Fruit fly (Drosophila melanogaster) whole organism, wandering third instar larva: ENCODE measurements around the gene CG13005.

Experiments used
- Abd-B ChIP-seq: fragments of >200 bp; optimal IDR thresholded peaks from 2 replicates; lab custom pipeline; 2017; ENCODE audit warnings: missing biosample characterization, missing genetic modification characterization
- CG32264 ChIP-seq: fragments of 200-800 bp; sonication (Bioruptor generic); optimal IDR thresholded peaks from 2 replicates; lab custom pipeline; 2016; ENCODE audit warnings: missing biosample characterization, missing genetic modification characterization
- CG9705 ChIP-seq: fragments of 200-800 bp; sonication (Bioruptor generic); optimal IDR thresholded peaks from 2 replicates; lab custom pipeline; 2018; ENCODE audit warnings: missing biosample characterization, mild to moderate bottlenecking, missing genetic modification characterization
- CrebA ChIP-seq: fragments of 200-800 bp; sonication (Bioruptor generic); optimal IDR thresholded peaks from 2 replicates; lab custom pipeline; 2016; ENCODE audit warnings: missing biosample characterization, mild to moderate bottlenecking, missing genetic modification characterization, borderline replicate concordance
- Dfd ChIP-seq: fragments of >200 bp; optimal IDR thresholded peaks from 2 replicates; lab custom pipeline; 2017; ENCODE audit warnings: missing biosample characterization, missing genetic modification characterization
- Dif ChIP-seq: fragments of 200-275, 200-300 bp; sonication (Bioruptor generic); optimal IDR thresholded peaks from 2 replicates; lab custom pipeline; 2018; ENCODE audit warnings: missing biosample characterization, missing genetic modification characterization; ENCODE audit not compliant: partially characterized antibody
- HLH106 ChIP-seq: fragments of 200-800 bp; optimal IDR thresholded peaks from 3 replicates; lab custom pipeline; 2019; ENCODE audit warnings: missing biosample characterization, mild to moderate bottlenecking, missing genetic modification characterization, moderate library complexity
- Hnf4 ChIP-seq: fragments of 200-800 bp; sonication (Bioruptor generic); optimal IDR thresholded peaks from 2 replicates; lab custom pipeline; 2016; ENCODE audit warnings: missing biosample characterization, mild to moderate bottlenecking, missing genetic modification characterization
- Hr78 ChIP-seq: fragments of >200 bp; optimal IDR thresholded peaks from 2 replicates; lab custom pipeline; 2017; ENCODE audit warnings: missing biosample characterization, missing genetic modification characterization
- Hr83 ChIP-seq: fragments of 200-300 bp; sonication (Bioruptor generic); optimal IDR thresholded peaks from 2 replicates; lab custom pipeline; 2016; ENCODE audit warnings: missing biosample characterization, mild to moderate bottlenecking, missing genetic modification characterization, moderate library complexity; ENCODE audit not compliant: poor library complexity, severe bottlenecking
- Jra ChIP-seq: sonication (Bioruptor generic); optimal IDR thresholded peaks from 2 replicates; lab custom pipeline; 2016; ENCODE audit warnings: missing biosample characterization, missing genetic modification characterization
- Mio ChIP-seq: sonication (Bioruptor generic); optimal IDR thresholded peaks from 2 replicates; lab custom pipeline; 2016; ENCODE audit warnings: missing biosample characterization, missing genetic modification characterization
- N ChIP-seq: fragments of >200 bp; optimal IDR thresholded peaks from 2 replicates; lab custom pipeline; 2018; ENCODE audit warnings: missing biosample characterization, missing external identifiers, missing genetic modification characterization
- OdsH ChIP-seq: fragments of 200-800 bp; sonication (Bioruptor generic); optimal IDR thresholded peaks from 2 replicates; lab custom pipeline; 2016; ENCODE audit warnings: missing biosample characterization, mild to moderate bottlenecking, missing genetic modification characterization
- Rel ChIP-seq, 2 experiments: fragments of 200-800 bp; sonication (Bioruptor generic) in 1 of 2; optimal IDR thresholded peaks; 2 replicates in 1 of 2; 3 replicates in 1 of 2; lab custom pipeline; 2016 to 2019; ENCODE audit warnings: mild to moderate bottlenecking in 2 of 2, missing biosample characterization in 2 of 2, missing genetic modification characterization in 2 of 2, moderate library complexity in 1 of 2
- Sp1 ChIP-seq: fragments of 200-800 bp; sonication (Bioruptor generic); optimal IDR thresholded peaks from 3 replicates; lab custom pipeline; 2019; ENCODE audit warnings: missing biosample characterization, mild to moderate bottlenecking, missing genetic modification characterization, moderate library complexity
- br ChIP-seq: fragments of 200-800 bp; sonication (Bioruptor generic); optimal IDR thresholded peaks from 2 replicates; lab custom pipeline; 2016; ENCODE audit warnings: missing biosample characterization, missing genetic modification characterization
- dl ChIP-seq, 2 experiments: fragments of 175-275, 200-275 bp in 1 of 2; fragments of 200-275 bp in 1 of 2; sonication (Bioruptor generic); optimal IDR thresholded peaks; lab custom pipeline; 2018; ENCODE audit warnings: mild to moderate bottlenecking in 2 of 2, missing biosample characterization in 2 of 2, missing genetic modification characterization in 2 of 2, moderate library complexity in 2 of 2; ENCODE audit not compliant: partially characterized antibody in 2 of 2, insufficient read depth in 1 of 2
- dsf ChIP-seq: sonication (Bioruptor generic); optimal IDR thresholded peaks from 2 replicates; lab custom pipeline; 2016; ENCODE audit warnings: missing biosample characterization, missing genetic modification characterization, borderline replicate concordance
- ey ChIP-seq: fragments of 200-800 bp; sonication (Bioruptor generic); optimal IDR thresholded peaks from 2 replicates; lab custom pipeline; 2016; ENCODE audit warnings: missing biosample characterization, missing genetic modification characterization
- fru ChIP-seq: fragments of 200-800 bp; sonication (Bioruptor generic); optimal IDR thresholded peaks from 3 replicates; lab custom pipeline; 2016; ENCODE audit warnings: missing biosample characterization, mild to moderate bottlenecking, missing genetic modification characterization
- h ChIP-seq: fragments of 200-800 bp; sonication (Bioruptor generic); optimal IDR thresholded peaks from 3 replicates; lab custom pipeline; 2016; ENCODE audit warnings: missing biosample characterization, mild to moderate bottlenecking, missing genetic modification characterization
- jim ChIP-seq: fragments of 175-275, 200-325 bp; sonication (Bioruptor generic); optimal IDR thresholded peaks from 2 replicates; lab custom pipeline; 2016; ENCODE audit warnings: missing biosample characterization, mild to moderate bottlenecking, missing genetic modification characterization
- lola ChIP-seq: fragments of >200 bp; optimal IDR thresholded peaks from 2 replicates; lab custom pipeline; 2017; ENCODE audit warnings: missing biosample characterization, missing genetic modification characterization
- rgr ChIP-seq: fragments of 200-800 bp; sonication (Bioruptor generic); optimal IDR thresholded peaks from 3 replicates; lab custom pipeline; 2016; ENCODE audit warnings: missing biosample characterization, mild to moderate bottlenecking, missing genetic modification characterization
- sage ChIP-seq: fragments of 200-800 bp; sonication (Bioruptor generic); optimal IDR thresholded peaks from 2 replicates; lab custom pipeline; 2016; ENCODE audit warnings: missing biosample characterization, mild to moderate bottlenecking, missing genetic modification characterization
- sv ChIP-seq: fragments of 200-800 bp; sonication (Bioruptor generic); optimal IDR thresholded peaks from 3 replicates; lab custom pipeline; 2016; ENCODE audit warnings: missing biosample characterization, missing genetic modification characterization
- tai ChIP-seq: sonication (Bioruptor generic); optimal IDR thresholded peaks from 2 replicates; lab custom pipeline; 2016; ENCODE audit warnings: missing biosample characterization, missing genetic modification characterization
- usp ChIP-seq: fragments of >200 bp; optimal IDR thresholded peaks from 2 replicates; lab custom pipeline; 2017; ENCODE audit warnings: missing biosample characterization, missing genetic modification characterization
- woc ChIP-seq: sonication (Bioruptor generic); optimal IDR thresholded peaks from 2 replicates; lab custom pipeline; 2016; ENCODE audit warnings: missing biosample characterization, mild to moderate bottlenecking, missing genetic modification characterization

Gene CG13005

dm6 chrX:16774201-16775061 lies 29.0 kb upstream of the CG13005 start:
- TF ChIP-seq sage (GFP tag; lab: Kevin White, UChicago) (no peak), Hr78 (GFP tag; lab: Kevin White, UChicago) (no peak), CG9705 (GFP tag; lab: Kevin White, UChicago) (no peak), rgr (GFP tag; lab: Kevin White, UChicago) (no peak), OdsH (GFP tag; lab: Kevin White, UChicago) (no peak), Rel (GFP tag; optimal IDR thresholded peaks at IDR 0.05; lab: Kevin White, UChicago) (no peak), Rel (tag; optimal IDR thresholded peaks at IDR 0.05; lab: Kevin White, UChicago) (no peak), woc (GFP tag; lab: Kevin White, UChicago) (no peak), Hr83 (GFP tag; lab: Kevin White, UChicago) (no peak), dl (GFP tag; optimal IDR thresholded peaks at IDR 0.05; lab: Kevin White, UChicago; ENCODE audit: insufficient read depth in 1 of 2, partially characterized antibody in 2 of 2) (no peak), CrebA (GFP tag; lab: Kevin White, UChicago) (no peak), lola (GFP tag; lab: Kevin White, UChicago) (no peak), Sp1 (no peak), Dfd (GFP tag; lab: Kevin White, UChicago) (no peak), Hnf4 (GFP tag; lab: Kevin White, UChicago) (no peak), CG32264 (GFP tag; lab: Kevin White, UChicago) (no peak), br (GFP tag; lab: Kevin White, UChicago) (no peak), usp (GFP tag; lab: Kevin White, UChicago) (no peak), ey (GFP tag; lab: Kevin White, UChicago) (no peak)

dm6 chrX:16775083-16775482 lies 28.4 kb upstream of the CG13005 start:
- TF ChIP-seq CG32264 (GFP tag; lab: Kevin White, UChicago) = no peak
- no peak for TF ChIP-seq Sp1
- no peak for TF ChIP-seq CG9705 (GFP tag; lab: Kevin White, UChicago)
- TF ChIP-seq, all 38 proteins: peak for 0

dm6 chrX:16778138-16778672 lies 25.2 kb upstream of the CG13005 start:
- TF ChIP-seq ey (GFP tag; lab: Kevin White, UChicago) = no peak
- TF ChIP-seq HLH106 (tag; lab: Kevin White, UChicago) = no peak
- no peak for TF ChIP-seq Hr83 (GFP tag; lab: Kevin White, UChicago)
- no peak for TF ChIP-seq Sp1
- TF ChIP-seq usp (GFP tag; lab: Kevin White, UChicago) = no peak
- TF ChIP-seq CG9705 (GFP tag; lab: Kevin White, UChicago) = no peak
- TF ChIP-seq Dfd (GFP tag; lab: Kevin White, UChicago) = no peak
- no peak for TF ChIP-seq h (GFP tag; lab: Kevin White, UChicago)
- no peak for TF ChIP-seq Mio (GFP tag; lab: Kevin White, UChicago)
- no peak for TF ChIP-seq jim (GFP tag; lab: Kevin White, UChicago)

- TF ChIP-seq tai (GFP tag; lab: Kevin White, UChicago) (no peak), CrebA (GFP tag; lab: Kevin White, UChicago) (no peak), dsf (GFP tag; lab: Kevin White, UChicago) (no peak), rgr (GFP tag; lab: Kevin White, UChicago) (no peak), OdsH (GFP tag; lab: Kevin White, UChicago) (no peak), fru (GFP tag; lab: Kevin White, UChicago) (no peak), sage (GFP tag; lab: Kevin White, UChicago) (no peak), sv (GFP tag; lab: Kevin White, UChicago) (no peak), Abd-B (GFP tag; lab: Kevin White, UChicago) (no peak), Mio (GFP tag; lab: Kevin White, UChicago) (no peak), br (GFP tag; lab: Kevin White, UChicago) (no peak), Jra (GFP tag; lab: Kevin White, UChicago) (no peak), Hr78 (GFP tag; lab: Kevin White, UChicago) (no peak), Dfd (GFP tag; lab: Kevin White, UChicago) (no peak), CG9705 (GFP tag; lab: Kevin White, UChicago) (no peak), Dif (no peak), N (no peak)
- TF ChIP-seq, all 38 proteins: peak for 0
These were observed 23.2 kb upstream of the CG13005 start for dm6 chrX:16780244-16780643.
